Worm (Caenorhabditis elegans) whole organism, late embryonic: Measurements from ENCODE around the gene Y56A3A.33.

Experiments used
- T23F11.4 ChIP-seq: fragments of 200-800 bp; sonication (Bioruptor generic); optimal IDR thresholded peaks from 2 replicates; lab custom pipeline; 2018; ENCODE audit warnings: mild to moderate bottlenecking, missing genetic modification characterization, missing compliant biosample characterization
- ama-1 ChIP-seq: fragments of 150-350 bp; optimal IDR thresholded peaks from 2 replicates; lab custom pipeline; 2014
- ceh-14 ChIP-seq: sonication (generic microtip); optimal IDR thresholded peaks from 2 replicates; lab custom pipeline; 2016; ENCODE audit warnings: missing genotype, missing genetic modification characterization, missing compliant biosample characterization
- ceh-18 ChIP-seq: sonication (generic microtip); optimal IDR thresholded peaks from 2 replicates; lab custom pipeline; 2016; ENCODE audit warnings: missing genetic modification characterization, missing compliant biosample characterization
- ceh-19 ChIP-seq: fragments of 200-800 bp; sonication (Bioruptor generic); optimal IDR thresholded peaks from 2 replicates; lab custom pipeline; 2018; ENCODE audit warnings: mild to moderate bottlenecking, missing genetic modification characterization, missing compliant biosample characterization
- ceh-24 ChIP-seq: sonication (generic microtip); optimal IDR thresholded peaks from 2 replicates; lab custom pipeline; 2016; ENCODE audit warnings: mild to moderate bottlenecking, missing genetic modification characterization, missing compliant biosample characterization
- ceh-31 ChIP-seq: sonication (generic microtip); optimal IDR thresholded peaks from 2 replicates; lab custom pipeline; 2016; ENCODE audit warnings: missing genetic modification characterization, missing compliant biosample characterization
- ceh-6 ChIP-seq: fragments of 200-800 bp; sonication (Bioruptor generic); optimal IDR thresholded peaks from 2 replicates; lab custom pipeline; 2018; ENCODE audit warnings: mild to moderate bottlenecking, missing genetic modification characterization, missing compliant biosample characterization
- ceh-9 ChIP-seq: sonication (generic microtip); optimal IDR thresholded peaks from 2 replicates; lab custom pipeline; 2016; ENCODE audit warnings: mild to moderate bottlenecking, missing genetic modification characterization, inconsistent platforms, missing compliant biosample characterization
- dmd-4 ChIP-seq: sonication (generic microtip); optimal IDR thresholded peaks from 2 replicates; lab custom pipeline; 2016; ENCODE audit warnings: borderline replicate concordance, missing genetic modification characterization, missing compliant biosample characterization
- elt-4 ChIP-seq: sonication (generic microtip); optimal IDR thresholded peaks from 2 replicates; lab custom pipeline; 2016; ENCODE audit warnings: missing genetic modification characterization, missing compliant biosample characterization
- ets-4 ChIP-seq: sonication (generic microtip); optimal IDR thresholded peaks from 2 replicates; lab custom pipeline; 2016; ENCODE audit warnings: missing genetic modification characterization, missing compliant biosample characterization
- fax-1 ChIP-seq: sonication (generic microtip); optimal IDR thresholded peaks from 2 replicates; lab custom pipeline; 2016; ENCODE audit warnings: missing genotype, missing genetic modification characterization, missing compliant biosample characterization
- gmeb-2 ChIP-seq: sonication (generic microtip); optimal IDR thresholded peaks from 2 replicates; lab custom pipeline; 2016; ENCODE audit warnings: missing genetic modification characterization, inconsistent platforms, missing compliant biosample characterization
- hlh-15 ChIP-seq: sonication (generic microtip); optimal IDR thresholded peaks from 2 replicates; lab custom pipeline; 2016; ENCODE audit warnings: missing genetic modification characterization, missing compliant biosample characterization
- hlh-6 ChIP-seq: sonication (generic microtip); optimal IDR thresholded peaks from 2 replicates; lab custom pipeline; 2016; ENCODE audit warnings: missing genotype, missing genetic modification characterization, missing compliant biosample characterization
- lim-6 ChIP-seq: sonication (generic microtip); optimal IDR thresholded peaks from 2 replicates; lab custom pipeline; 2016; ENCODE audit warnings: missing genetic modification characterization, missing compliant biosample characterization
- lin-11 ChIP-seq: fragments of 200-800 bp; sonication (Bioruptor generic); optimal IDR thresholded peaks from 2 replicates; lab custom pipeline; 2018; ENCODE audit warnings: mild to moderate bottlenecking, missing genetic modification characterization, missing compliant biosample characterization
- nhr-232 ChIP-seq: sonication (generic microtip); optimal IDR thresholded peaks from 2 replicates; lab custom pipeline; 2016; ENCODE audit warnings: missing genetic modification characterization, missing compliant biosample characterization
- npax-4 ChIP-seq: sonication (generic microtip); optimal IDR thresholded peaks from 2 replicates; lab custom pipeline; 2016; ENCODE audit warnings: missing genetic modification characterization, missing compliant biosample characterization
- odd-2 ChIP-seq: sonication (generic microtip); optimal IDR thresholded peaks from 2 replicates; lab custom pipeline; 2017; ENCODE audit warnings: antibody characterized with exemption, mild to moderate bottlenecking, missing genetic modification characterization, missing compliant biosample characterization
- pag-3 ChIP-seq: sonication (generic microtip); optimal IDR thresholded peaks from 2 replicates; lab custom pipeline; 2016; ENCODE audit warnings: missing compliant biosample characterization, missing genetic modification characterization, borderline replicate concordance
- pat-9 ChIP-seq: fragments of 200-800 bp; sonication (Bioruptor generic); optimal IDR thresholded peaks from 2 replicates; lab custom pipeline; 2018; ENCODE audit warnings: mild to moderate bottlenecking, missing genetic modification characterization, moderate library complexity, missing compliant biosample characterization
- pha-2 ChIP-seq: sonication (generic microtip); optimal IDR thresholded peaks from 2 replicates; lab custom pipeline; 2017; ENCODE audit warnings: mild to moderate bottlenecking, missing genetic modification characterization, missing compliant biosample characterization
- pha-4 ChIP-seq: fragments of 150-350 bp; optimal IDR thresholded peaks from 2 replicates; lab custom pipeline; 2018; ENCODE audit warnings: missing biosample characterization, missing genetic modification reagents, missing genetic modification characterization
- pros-1 ChIP-seq: fragments of 150-350 bp; optimal IDR thresholded peaks from 2 replicates; lab custom pipeline; 2014; ENCODE audit warnings: missing biosample characterization, missing genetic modification reagents, missing genetic modification characterization
- rnt-1 ChIP-seq: sonication (generic microtip); optimal IDR thresholded peaks from 2 replicates; lab custom pipeline; 2016; ENCODE audit warnings: missing genetic modification characterization, missing compliant biosample characterization
- sdc-2 ChIP-seq: sonication (generic microtip); optimal IDR thresholded peaks from 2 replicates; lab custom pipeline; 2016; ENCODE audit warnings: missing genotype, missing genetic modification characterization, missing compliant biosample characterization
- sox-2 ChIP-seq: fragments of 200-800 bp; sonication (Bioruptor generic); IDR thresholded peaks from 2 replicates; pipeline ENCODE4 v1.3.6; 2022; ENCODE audit warnings: missing genetic modification reagents, missing genetic modification characterization, missing compliant biosample characterization
- syd-9 ChIP-seq: sonication (generic microtip); optimal IDR thresholded peaks from 2 replicates; lab custom pipeline; 2016; ENCODE audit warnings: mild to moderate bottlenecking, missing genetic modification characterization, moderate library complexity, missing compliant biosample characterization
- ttx-3 ChIP-seq: sonication (generic microtip); optimal IDR thresholded peaks from 2 replicates; lab custom pipeline; 2016; ENCODE audit warnings: missing genetic modification reagents, missing genetic modification characterization, missing compliant biosample characterization
- unc-3 ChIP-seq, 2 experiments: fragments of 200-800 bp in 1 of 2; sonication (Bioruptor generic) in 1 of 2; sonication (generic microtip) in 1 of 2; conservative IDR thresholded peaks in 1 of 2; optimal IDR thresholded peaks in 1 of 2; 2 replicates each; pipeline versions ENCODE4 v1.3.6 to Lab custom; 2016 to 2022; ENCODE audit warnings: missing compliant biosample characterization in 2 of 2, missing genetic modification characterization in 2 of 2, missing genetic modification reagents in 1 of 2
- unc-42 ChIP-seq: sonication (generic microtip); optimal IDR thresholded peaks from 2 replicates; lab custom pipeline; 2016; ENCODE audit warnings: missing genotype, missing genetic modification characterization, missing compliant biosample characterization
- unc-55 ChIP-seq: sonication (generic microtip); optimal IDR thresholded peaks from 2 replicates; lab custom pipeline; 2017; ENCODE audit warnings: missing biosample characterization, missing genetic modification reagents, missing genetic modification characterization
- unc-86 ChIP-seq: sonication (generic microtip); optimal IDR thresholded peaks from 2 replicates; lab custom pipeline; 2016; ENCODE audit warnings: missing genetic modification characterization, missing compliant biosample characterization

Gene Y56A3A.33

DNA sequence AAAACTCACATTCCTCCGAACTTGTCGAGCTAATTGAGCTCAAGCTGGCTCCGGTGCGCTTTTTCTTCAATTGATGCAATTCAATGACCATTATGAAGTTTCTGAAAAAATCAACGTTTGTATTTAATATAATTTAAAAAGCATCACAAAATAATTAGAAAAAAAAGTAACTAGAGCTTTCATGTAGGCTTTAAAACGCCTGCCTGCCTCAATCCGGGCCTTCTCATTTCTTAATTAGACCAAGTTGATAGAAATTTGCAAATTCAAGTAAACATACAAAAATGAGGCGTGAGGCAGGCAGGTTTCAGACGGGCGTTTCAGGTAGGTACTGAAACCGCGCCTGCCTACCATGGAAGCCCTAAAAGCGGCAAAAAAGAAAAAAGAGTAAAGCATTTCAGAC, at the start of gene Y56A3A.33:
Y56A3A.33 (minus strand) TSS at position 101 of the 400 bp plus-strand sequence.
- TF ChIP-seq ceh-6 (GFP tag; lab: Kevin White, UChicago) (no peak), ceh-24 (tag; lab: Kevin White, UChicago) (no peak), ama-1 (lab: Kevin White, UChicago) (no peak), ceh-18 (tag; lab: Kevin White, UChicago) (no peak), nhr-232 (tag; lab: Kevin White, UChicago) (no peak), ttx-3 (no peak), rnt-1 (no peak), ceh-14 (no peak), sox-2 (GFP tag; lab: Robert Waterston, UW) (no peak)

DNA sequence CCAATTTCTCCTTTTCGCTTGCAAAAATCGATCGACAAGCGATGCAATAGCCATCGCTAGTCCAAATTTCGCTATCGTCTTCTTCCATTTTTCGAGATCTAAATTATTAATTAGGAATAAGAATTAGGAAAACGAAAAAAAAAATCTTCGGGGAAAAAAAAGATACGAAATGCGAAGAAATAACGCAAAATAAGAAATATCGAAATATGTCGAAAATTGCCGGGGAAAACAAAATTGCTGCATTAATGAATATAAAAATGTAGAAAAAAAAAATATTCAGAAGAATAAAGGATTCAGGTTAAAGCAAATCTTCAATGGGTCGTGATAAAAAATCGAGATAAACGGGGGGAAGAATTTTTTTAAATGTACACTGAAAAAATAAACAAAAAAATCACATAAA, 49.5 kb upstream of the Y56A3A.33 start, which contains the start of gene Y79H2A.3:
Y79H2A.3 (minus strand) TSS at position 101 of the 400 bp plus-strand sequence.
- no peak for TF ChIP-seq dmd-4 (tag; lab: Kevin White, UChicago)
- TF ChIP-seq odd-2, result no peak
- TF ChIP-seq unc-55 (GFP tag; lab: Kevin White, UChicago), result no peak
- no peak for TF ChIP-seq pros-1
- TF ChIP-seq ceh-24 (tag; lab: Kevin White, UChicago), result no peak
- no peak for TF ChIP-seq elt-4
- no peak for TF ChIP-seq gmeb-2 (tag; lab: Kevin White, UChicago)
- TF ChIP-seq, all 69 proteins: peak for 0

DNA sequence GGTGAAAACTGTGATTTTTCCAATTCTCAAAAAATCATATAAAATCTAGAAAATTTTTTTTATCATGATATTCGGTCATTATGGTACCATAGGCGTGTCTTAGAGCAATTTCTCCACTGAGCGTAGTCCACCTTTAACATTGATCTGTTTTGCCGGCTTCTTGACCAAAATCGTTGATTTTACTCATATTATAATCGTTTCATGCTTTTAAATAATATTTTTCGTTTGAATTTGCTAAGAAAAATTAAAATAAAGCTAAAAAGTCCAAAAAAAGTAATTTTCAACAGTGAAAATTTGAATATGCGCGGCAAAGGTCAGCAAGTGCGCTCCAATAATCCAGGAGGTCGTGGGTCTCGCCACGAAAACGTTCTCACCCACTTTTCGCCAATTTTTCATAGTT, 38.2 kb upstream of the Y56A3A.33 start, which contains the start of gene Y79H2A.4:
Y79H2A.4 (plus strand) TSS at position 301 of the 400 bp plus-strand sequence.
- TF ChIP-seq fax-1 (tag; lab: Kevin White, UChicago) (no peak), unc-3 (GFP tag; conservative IDR thresholded peaks at IDR 0.05; lab: Robert Waterston, UW) (no peak), unc-3 (tag; optimal IDR thresholded peaks at IDR 0.05; lab: Kevin White, UChicago) (no peak), npax-4 (no peak), hlh-15 (no peak), ceh-9 (tag; lab: Kevin White, UChicago) (no peak), unc-42 (tag; lab: Kevin White, UChicago) (no peak), lin-11 (tag; lab: Kevin White, UChicago) (no peak), elt-4 (no peak), ceh-19 (GFP tag; lab: Kevin White, UChicago) (no peak), pat-9 (tag; lab: Kevin White, UChicago) (no peak)

DNA sequence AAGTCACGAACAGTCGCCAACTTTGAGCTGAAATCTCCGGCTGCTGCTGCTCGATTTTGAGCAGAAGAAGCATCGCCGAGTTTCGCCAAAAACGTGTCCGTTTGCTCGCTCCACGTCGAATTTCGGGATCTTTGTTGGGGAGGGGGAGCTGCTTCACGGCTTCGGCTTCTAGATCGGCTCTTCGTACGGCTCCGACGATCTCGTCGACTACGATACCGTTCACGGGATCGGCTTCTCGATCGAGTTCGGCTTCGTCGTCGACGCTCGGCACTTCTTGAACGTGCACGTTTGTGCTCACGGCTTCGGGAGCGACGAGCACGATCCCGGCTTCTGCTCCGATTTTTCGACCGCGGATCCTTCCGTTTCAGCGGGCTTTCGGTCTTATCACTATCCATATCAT, 34.5 kb upstream of the Y56A3A.33 start:
- no peak for TF ChIP-seq ceh-31 (tag; lab: Kevin White, UChicago)
- TF ChIP-seq dmd-4 (tag; lab: Kevin White, UChicago), result no peak
- no peak for TF ChIP-seq T23F11.4 (GFP tag; lab: Kevin White, UChicago)
- no peak for TF ChIP-seq lin-11 (tag; lab: Kevin White, UChicago)
- TF ChIP-seq syd-9 (tag; lab: Kevin White, UChicago), result no peak
- TF ChIP-seq pag-3, result no peak
- TF ChIP-seq ets-4 (tag; lab: Kevin White, UChicago), result no peak
- no peak for TF ChIP-seq sox-2 (GFP tag; lab: Robert Waterston, UW)

DNA sequence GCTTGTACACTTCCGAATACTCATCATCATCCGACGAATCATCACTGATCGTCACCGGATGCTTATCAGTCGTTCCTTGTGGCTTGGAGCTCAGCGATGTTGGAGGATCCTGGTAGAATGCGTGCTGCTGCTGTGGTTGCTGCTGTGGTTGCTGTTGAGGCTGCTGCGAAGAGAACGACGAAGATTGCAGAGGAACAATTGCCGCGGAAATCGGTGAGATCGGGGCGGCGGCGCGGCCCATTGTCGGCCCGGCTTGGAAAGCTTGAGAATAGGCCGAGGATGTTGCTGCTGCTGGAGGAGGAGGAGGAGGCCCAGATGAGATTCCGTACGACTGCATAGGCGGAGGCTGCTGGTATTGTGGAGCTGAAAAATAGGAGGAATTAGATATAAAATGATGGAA, 31.6 kb upstream of the Y56A3A.33 start:
- no peak for TF ChIP-seq hlh-15
- no peak for TF ChIP-seq sdc-2 (tag; lab: Kevin White, UChicago)
- no peak for TF ChIP-seq pha-2
- TF ChIP-seq hlh-6 (tag; lab: Kevin White, UChicago), result no peak
- no peak for TF ChIP-seq nhr-232 (tag; lab: Kevin White, UChicago)
- no peak for TF ChIP-seq elt-4
- no peak for TF ChIP-seq dmd-4 (tag; lab: Kevin White, UChicago)
- no peak for TF ChIP-seq ceh-6 (GFP tag; lab: Kevin White, UChicago)
- TF ChIP-seq unc-86, result no peak
- no peak for TF ChIP-seq fax-1 (tag; lab: Kevin White, UChicago)
- TF ChIP-seq lim-6 (tag; lab: Kevin White, UChicago), result no peak
- no peak for TF ChIP-seq pha-4 (tag; lab: Kevin White, UChicago)
- TF ChIP-seq pag-3, result no peak
- TF ChIP-seq, all 69 proteins: peak for 0
